Fruit fly (Drosophila melanogaster) whole organism, embryonic: ENCODE measurements around the gene Rbm13.

Experiments used
- CG17912 ChIP-seq: fragments of 200-800 bp; sonication (Bioruptor generic); optimal IDR thresholded peaks from 2 replicates; lab custom pipeline; 2018; ENCODE audit warnings: missing biosample characterization, mild to moderate bottlenecking, missing genetic modification characterization
- CG5953 ChIP-seq: fragments of 200-800 bp; sonication (Bioruptor generic); IDR thresholded peaks from 2 replicates; pipeline ENCODE4 v1.3.6; 2022; ENCODE audit warnings: missing biosample characterization, missing genetic modification characterization
- Fer2 ChIP-seq: fragments of 200-800 bp; sonication (Bioruptor generic); optimal IDR thresholded peaks from 2 replicates; lab custom pipeline; 2018; ENCODE audit warnings: missing biosample characterization, mild to moderate bottlenecking, missing genetic modification characterization, moderate library complexity
- GATAe ChIP-seq: fragments of 200-800 bp; sonication (Bioruptor generic); conservative IDR thresholded peaks from 2 replicates; pipeline ENCODE4 v1.3.6; 2022; ENCODE audit warnings: missing biosample characterization, missing genetic modification characterization
- Hr39 ChIP-seq: fragments of >200 bp; optimal IDR thresholded peaks from 2 replicates; lab custom pipeline; 2017
- eve ChIP-seq, 2 experiments: fragments of >200 bp; optimal IDR thresholded peaks; 2 replicates each; lab custom pipeline; 2017; ENCODE audit warnings: missing biosample characterization in 2 of 2, missing genetic modification characterization in 2 of 2
- insv ChIP-seq, 2 experiments: fragments of 200-800 bp; sonication (Bioruptor generic); optimal IDR thresholded peaks; 3 replicates each; lab custom pipeline; 2016 to 2018; ENCODE audit warnings: missing biosample characterization in 2 of 2, missing genetic modification characterization in 2 of 2
- nerfin-2 ChIP-seq: fragments of 200-800 bp; sonication (Bioruptor generic); IDR thresholded peaks from 2 replicates; pipeline ENCODE4 v1.3.6; 2022; ENCODE audit warnings: missing biosample characterization, missing genetic modification characterization; ENCODE audit not compliant: partially characterized antibody

dm6 chrX:8900094-8900493 is 1.4 kb upstream of the Rbm13 start, which contains the start of gene Uros1:
- TF ChIP-seq CG17912 (GFP tag; lab: Kevin White, UChicago): no peak
- no peak for TF ChIP-seq eve (GFP tag; optimal IDR thresholded peaks at IDR 0.05; lab: Kevin White, UChicago)
- no peak for TF ChIP-seq CG5953 (GFP tag; lab: Robert Waterston, UW)
- TF ChIP-seq insv (GFP tag; optimal IDR thresholded peaks at IDR 0.05; lab: Kevin White, UChicago): peak in 1 of 2 experiments; percentile 35
- no peak for TF ChIP-seq Hr39 (lab: Kevin White, UChicago)
- TF ChIP-seq GATAe (GFP tag; lab: Robert Waterston, UW): no peak
- no peak for TF ChIP-seq Fer2 (tag; lab: Kevin White, UChicago)
- no peak for TF ChIP-seq nerfin-2 (GFP tag; lab: Robert Waterston, UW)
